Fruit fly (Drosophila melanogaster) whole organism, pupa: ENCODE results near the gene EloA.

ENCODE experiments used
- CG12605 ChIP-seq: fragments of 200-800 bp; sonication (Bioruptor generic); IDR thresholded peaks from 2 replicates; pipeline ENCODE4 v1.3.6; 2022; ENCODE audit warnings: missing biosample characterization, missing genetic modification characterization
- CG17806 ChIP-seq: fragments of 200-800 bp; sonication (Bioruptor generic); optimal IDR thresholded peaks from 2 replicates; lab custom pipeline; 2018; ENCODE audit warnings: missing biosample characterization, mild to moderate bottlenecking, missing genetic modification characterization, moderate library complexity
- Pif1A ChIP-seq: fragments of 200-800 bp; sonication (Bioruptor generic); optimal IDR thresholded peaks from 3 replicates; lab custom pipeline; 2016; ENCODE audit warnings: missing biosample characterization, missing genetic modification characterization
- Snoo ChIP-seq: fragments of 200-800 bp; sonication (Bioruptor generic); optimal IDR thresholded peaks from 3 replicates; lab custom pipeline; 2017; ENCODE audit warnings: missing biosample characterization, mild to moderate bottlenecking, missing genetic modification characterization, inconsistent platforms
- rn ChIP-seq: fragments of 200-800 bp; sonication (Bioruptor generic); IDR thresholded peaks from 2 replicates; pipeline ENCODE4 v1.3.6; 2022; ENCODE audit warnings: missing biosample characterization, missing genetic modification characterization

- TF ChIP-seq Pif1A (GFP tag; lab: Kevin White, UChicago), result no peak
- TF ChIP-seq CG17806 (tag; lab: Kevin White, UChicago), result no peak
- no peak for TF ChIP-seq CG12605
- no peak for TF ChIP-seq rn
- no peak for TF ChIP-seq Snoo
Measured at dm6 chr3R:23301270-23301669, 49.9 kb downstream of the EloA start.
